Worm (Caenorhabditis elegans) whole organism, young adult: Measurements from ENCODE around the gene F38B7.3.

ENCODE experiments used
- K12H6.12 ChIP-seq: fragments of 200-800 bp; sonication (Bioruptor generic); optimal IDR thresholded peaks from 2 replicates; lab custom pipeline; 2018; ENCODE audit warnings: mild to moderate bottlenecking, missing genetic modification characterization, missing compliant biosample characterization
- pha-4 ChIP-seq: fragments of 150-350 bp; sonication (generic microtip); optimal IDR thresholded peaks from 2 replicates; lab custom pipeline; 2014; ENCODE audit warnings: missing biosample characterization, missing genetic modification reagents, missing genetic modification characterization
- sptf-2 ChIP-seq: fragments of 200-800 bp; sonication (Bioruptor generic); optimal IDR thresholded peaks from 2 replicates; lab custom pipeline; 2018; ENCODE audit warnings: mild to moderate bottlenecking, missing genetic modification characterization, missing compliant biosample characterization

DNA sequence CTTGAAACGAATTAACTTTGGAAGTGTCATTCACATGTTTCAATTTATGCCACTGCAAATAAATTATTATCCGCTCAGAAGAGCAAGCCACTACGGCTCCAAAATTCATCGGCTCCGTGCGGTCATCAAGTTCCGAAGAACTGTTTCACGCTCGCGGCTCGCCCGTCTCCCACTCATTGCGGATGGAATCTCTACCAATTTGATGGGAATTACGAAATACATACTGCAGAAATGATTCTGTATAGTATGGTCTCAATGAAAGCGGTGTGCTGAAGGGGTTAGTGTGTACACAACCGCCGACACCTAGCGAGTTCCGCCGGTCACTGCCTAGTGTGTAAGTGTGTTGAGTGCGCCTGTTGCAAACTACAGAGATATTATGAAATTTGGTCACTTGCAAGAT is 36.2 kb downstream of the F38B7.3 start:
- TF ChIP-seq K12H6.12: no peak
- no peak for TF ChIP-seq pha-4 (tag; lab: Kevin White, UChicago)
- TF ChIP-seq sptf-2 (GFP tag; lab: Kevin White, UChicago): no peak
